Worm (Caenorhabditis elegans) whole organism, young adult: ENCODE measurements around the gene C06G1.1.

ENCODE experiments used
- Y56A3A.18 ChIP-seq: fragments of 200-800 bp; sonication (Bioruptor generic); IDR thresholded peaks from 2 replicates; pipeline ENCODE4 v1.3.6; 2022; ENCODE audit warnings: missing genetic modification reagents, missing genetic modification characterization, missing compliant biosample characterization
- ama-1 ChIP-seq, 3 experiments: fragments of 150-350 bp in 1 of 3; sonication (generic microtip) in 2 of 3; optimal IDR thresholded peaks; 2 replicates each; lab custom pipeline; 2014 to 2018; ENCODE audit warnings: missing biosample characterization in 2 of 3, missing genetic modification characterization in 2 of 3, missing genetic modification reagents in 2 of 3
- aptf-2 ChIP-seq: fragments of 200-800 bp; sonication (Bioruptor generic); conservative IDR thresholded peaks from 2 replicates; pipeline ENCODE4 v1.3.6; 2022; ENCODE audit warnings: missing genetic modification reagents, missing genetic modification characterization, missing compliant biosample characterization
- aptf-3 ChIP-seq: fragments of 200-800 bp; sonication (Bioruptor generic); IDR thresholded peaks from 2 replicates; pipeline ENCODE4 v1.3.6; 2022; ENCODE audit warnings: missing genetic modification characterization, missing compliant biosample characterization
- attf-6 ChIP-seq: fragments of 200-800 bp; sonication (Bioruptor generic); IDR thresholded peaks from 2 replicates; pipeline ENCODE4 v1.3.6; 2022; ENCODE audit warnings: missing genetic modification reagents, missing genetic modification characterization, missing compliant biosample characterization
- ceh-79 ChIP-seq: sonication (generic microtip); optimal IDR thresholded peaks from 2 replicates; lab custom pipeline; 2017; ENCODE audit warnings: mild to moderate bottlenecking, missing genetic modification characterization, missing compliant biosample characterization
- dpff-1 ChIP-seq: sonication (generic microtip); optimal IDR thresholded peaks from 2 replicates; lab custom pipeline; 2017; ENCODE audit warnings: mild to moderate bottlenecking, missing genetic modification characterization, missing compliant biosample characterization
- dpl-1 ChIP-seq: fragments of 150-350 bp; optimal IDR thresholded peaks from 2 replicates; lab custom pipeline; 2014; ENCODE audit warnings: missing biosample characterization, missing genetic modification reagents, missing genetic modification characterization
- hlh-12 ChIP-seq: sonication (generic microtip); optimal IDR thresholded peaks from 2 replicates; lab custom pipeline; 2016; ENCODE audit warnings: missing genetic modification characterization, missing compliant biosample characterization
- let-526 ChIP-seq: fragments of 200-800 bp; sonication (Bioruptor generic); IDR thresholded peaks from 2 replicates; pipeline ENCODE4 v1.3.6; 2022; ENCODE audit warnings: missing genetic modification reagents, missing genetic modification characterization, missing compliant biosample characterization
- madf-8 ChIP-seq: fragments of 200-800 bp; sonication (Bioruptor generic); conservative IDR thresholded peaks from 2 replicates; pipeline ENCODE4 v1.3.6; 2022; ENCODE audit warnings: missing genetic modification reagents, missing genetic modification characterization, missing compliant biosample characterization
- snpc-3.4 ChIP-seq: sonication (generic microtip); optimal IDR thresholded peaks from 2 replicates; lab custom pipeline; 2017; ENCODE audit warnings: missing genetic modification characterization, mild to moderate bottlenecking, missing compliant biosample characterization, antibody characterized with exemption, moderate library complexity, missing genotype, missing genetic modification reagents
- snpc-4 ChIP-seq, 5 experiments: fragments of 150-350 bp in 1 of 5; sonication (generic microtip) in 4 of 5; optimal IDR thresholded peaks; 2 replicates each; lab custom pipeline; 2014 to 2018; ENCODE audit warnings: missing genetic modification characterization in 5 of 5, missing biosample characterization in 3 of 5, antibody characterized with exemption in 2 of 5, mild to moderate bottlenecking in 2 of 5, missing compliant biosample characterization in 2 of 5, missing genotype in 2 of 5, moderate library complexity in 2 of 5, missing genetic modification reagents in 1 of 5
- unc-62 ChIP-seq: fragments of 150-350 bp; optimal IDR thresholded peaks from 2 replicates; lab custom pipeline; 2014; ENCODE audit warnings: missing biosample characterization, missing genetic modification reagents, missing genetic modification characterization

- no peak for TF ChIP-seq snpc-4 (GFP tag; optimal IDR thresholded peaks at IDR 0.05; lab: Kevin White, UChicago)
- no peak for TF ChIP-seq snpc-4 (tag; optimal IDR thresholded peaks at IDR 0.05; lab: Kevin White, UChicago)
- TF ChIP-seq madf-8 (GFP tag; lab: Robert Waterston, UW): no peak
- no peak for TF ChIP-seq unc-62 (GFP tag; lab: Kevin White, UChicago)
- no peak for TF ChIP-seq ceh-79 (tag; lab: Kevin White, UChicago)
- no peak for TF ChIP-seq ama-1 (optimal IDR thresholded peaks at IDR 0.05; lab: Kevin White, UChicago)
- TF ChIP-seq ama-1 (GFP tag; optimal IDR thresholded peaks at IDR 0.05; lab: Kevin White, UChicago): no peak
- no peak for TF ChIP-seq dpff-1 (tag; lab: Kevin White, UChicago)
- TF ChIP-seq dpl-1 (GFP tag; lab: Kevin White, UChicago): no peak
- no peak for TF ChIP-seq Y56A3A.18 (GFP tag; lab: Robert Waterston, UW)
- no peak for TF ChIP-seq attf-6
- TF ChIP-seq snpc-3.4: no peak
- TF ChIP-seq aptf-3: no peak
- TF ChIP-seq aptf-2 (GFP tag; lab: Robert Waterston, UW): no peak
- TF ChIP-seq hlh-12: no peak
- TF ChIP-seq let-526 (GFP tag; lab: Robert Waterston, UW): no peak
These were observed 11.7 kb downstream of the C06G1.1 start for ce11 chrX:16644889-16645288.
